Worm (Caenorhabditis elegans): ENCODE results near the gene T22D1.1.

DNA sequence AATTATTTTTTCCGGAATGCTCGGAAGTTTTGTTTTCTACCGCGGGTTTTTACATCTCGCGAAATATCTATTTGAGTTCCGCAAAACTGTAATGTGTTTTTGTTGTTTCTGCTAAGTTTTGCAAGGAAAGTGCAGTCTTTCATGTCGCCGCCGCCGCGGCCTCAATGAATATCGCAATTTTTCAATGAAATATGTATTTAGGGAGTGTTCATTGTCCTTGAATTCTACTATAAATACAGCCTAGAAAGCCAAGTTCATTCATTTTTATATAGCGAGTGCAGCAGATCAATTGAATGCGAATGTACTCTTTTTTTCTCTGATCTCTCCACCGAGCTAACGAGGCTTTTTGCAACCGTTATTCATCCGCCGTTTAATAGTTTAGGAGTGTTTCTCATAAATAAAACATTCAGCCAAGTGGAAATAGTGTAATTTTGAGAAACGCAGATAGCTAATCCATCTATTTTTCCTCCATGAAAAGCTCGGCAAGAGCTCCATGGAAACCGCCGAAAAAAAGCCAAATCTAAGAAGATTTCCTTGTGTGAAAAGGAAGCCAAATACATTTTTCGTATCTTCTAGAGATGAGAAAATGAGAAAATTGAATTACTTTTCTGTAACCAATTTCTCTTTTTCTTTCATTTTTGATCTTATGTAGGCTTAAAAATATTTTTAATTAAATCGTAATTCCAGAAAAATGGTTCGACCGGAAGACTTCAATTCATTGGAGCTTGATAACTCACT is 10.2 kb upstream of the T22D1.1 start, which contains the start of gene T22D1.3:
- no peak for TF ChIP-seq flt-1 (GFP tag; IDR thresholded peaks at IDR 0.05)
- no peak for TF ChIP-seq klf-2 (GFP tag; conservative IDR thresholded peaks at IDR 0.05)
- TF ChIP-seq ztf-29 (GFP tag; IDR thresholded peaks at IDR 0.05): no peak
- no peak for TF ChIP-seq T22C8.4 (GFP tag; IDR thresholded peaks at IDR 0.05)
- no peak for TF ChIP-seq ztf-23 (GFP tag; IDR thresholded peaks at IDR 0.05)
- TF ChIP-seq cog-1 (tag; optimal IDR thresholded peaks at IDR 0.05): no peak
- no peak for TF ChIP-seq ref-1 (GFP tag; conservative IDR thresholded peaks at IDR 0.05)

All from whole organism, midembryonic.